Fruit fly (Drosophila melanogaster): Measurements from ENCODE around the gene mRpL1.
A peak's percentile ranks its signal among the peaks of the same experiment; 100 is the strongest.

- TF ChIP-seq CG6683 (GFP tag; optimal IDR thresholded peaks at IDR 0.05) = no peak
- TF ChIP-seq sqz (GFP tag; optimal IDR thresholded peaks at IDR 0.05) = no peak
- no peak for TF ChIP-seq Hmx (GFP tag; optimal IDR thresholded peaks at IDR 0.05)
- no peak for TF ChIP-seq CG15601 (tag; optimal IDR thresholded peaks at IDR 0.05)
- no peak for TF ChIP-seq H2.0 (GFP tag; IDR thresholded peaks at IDR 0.05)
- TF ChIP-seq CG12744 (GFP tag; optimal IDR thresholded peaks at IDR 0.05) = no peak
- TF ChIP-seq CG5180 (GFP tag; optimal IDR thresholded peaks at IDR 0.05) = peak; percentile 45
- TF ChIP-seq sug (tag; optimal IDR thresholded peaks at IDR 0.05) = no peak
- no peak for TF ChIP-seq tll (GFP tag; optimal IDR thresholded peaks at IDR 0.05)
Observed at dm6 chr3R:8317709-8318335, 16.6 kb downstream of the mRpL1 start.
